Worm (Caenorhabditis elegans): ENCODE results near the gene str-243.

str-243 gene

ce11 chrV:1570679-1571078 lies 48.1 kb downstream of the str-243 start:
- TF ChIP-seq nhr-28 (tag; optimal IDR thresholded peaks at IDR 0.05) (no peak), sptf-1 (tag; optimal IDR thresholded peaks at IDR 0.05) (no peak), unc-62 (GFP tag; optimal IDR thresholded peaks at IDR 0.05) (peak; percentile 68), mep-1 (tag; optimal IDR thresholded peaks at IDR 0.05) (peak; percentile 56), cnd-1 (tag; optimal IDR thresholded peaks at IDR 0.05) (peak; percentile 54), tbx-8 (GFP tag; optimal IDR thresholded peaks at IDR 0.05) (no peak), nhr-2 (tag; optimal IDR thresholded peaks at IDR 0.05) (peak; percentile 38), hlh-1 (tag; optimal IDR thresholded peaks at IDR 0.05) (peak; percentile 49), nhr-12 (tag; optimal IDR thresholded peaks at IDR 0.05) (no peak), M03D4.4 (tag; optimal IDR thresholded peaks at IDR 0.05) (peak; percentile 24), ztf-11 (tag; optimal IDR thresholded peaks at IDR 0.05) (peak; percentile 11), elt-1 (tag; optimal IDR thresholded peaks at IDR 0.05; ENCODE audit: borderline replicate concordance, insufficient read depth) (peak; percentile 39), nhr-76 (tag; optimal IDR thresholded peaks at IDR 0.05) (no peak), ceh-39 (tag; optimal IDR thresholded peaks at IDR 0.05) (peak; percentile 68)

DNA sequence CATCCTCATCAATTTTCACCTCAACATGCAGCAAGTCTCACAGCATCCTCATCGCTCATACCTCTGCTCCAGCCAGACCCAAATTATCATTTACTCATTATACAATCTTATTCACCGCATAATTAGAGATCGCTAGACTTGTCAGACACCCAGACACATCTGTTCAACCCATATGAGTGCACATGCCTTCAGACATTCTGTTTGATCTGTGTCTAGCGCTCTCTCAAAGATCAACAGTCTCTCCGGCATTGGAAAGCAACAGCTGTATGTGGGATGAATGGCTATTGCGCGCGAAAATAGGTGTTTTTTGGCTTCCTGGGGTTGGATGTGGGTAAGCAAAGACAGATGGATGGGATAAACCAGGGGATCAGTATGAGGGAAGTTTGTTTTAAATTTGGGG lies 50.0 kb downstream of the str-243 start:
- TF ChIP-seq unc-62 (GFP tag; optimal IDR thresholded peaks at IDR 0.05) (peak; percentile 18), nhr-76 (tag; optimal IDR thresholded peaks at IDR 0.05) (no peak), nhr-28 (tag; optimal IDR thresholded peaks at IDR 0.05) (no peak), lin-13 (tag; optimal IDR thresholded peaks at IDR 0.05) (no peak), cnd-1 (tag; optimal IDR thresholded peaks at IDR 0.05) (peak; percentile 62), elt-3 (tag; optimal IDR thresholded peaks at IDR 0.05) (no peak), bed-3 (GFP tag; optimal IDR thresholded peaks at IDR 0.05) (no peak), flh-1 (GFP tag; optimal IDR thresholded peaks at IDR 0.05) (no peak), mls-2 (tag; optimal IDR thresholded peaks at IDR 0.05) (no peak), ceh-83 (GFP tag; optimal IDR thresholded peaks at IDR 0.05) (no peak), nhr-2 (tag; optimal IDR thresholded peaks at IDR 0.05) (peak; percentile 66), mab-5 (tag; optimal IDR thresholded peaks at IDR 0.05) (no peak), mep-1 (tag; optimal IDR thresholded peaks at IDR 0.05) (no peak), drap-1 (GFP tag; optimal IDR thresholded peaks at IDR 0.05) (no peak), blmp-1 (tag; optimal IDR thresholded peaks at IDR 0.05) (no peak), hlh-1 (tag; optimal IDR thresholded peaks at IDR 0.05) (peak; percentile 4), nhr-237 (tag; optimal IDR thresholded peaks at IDR 0.05) (no peak), lsy-2 (tag; optimal IDR thresholded peaks at IDR 0.05) (no peak), pha-4 (tag; optimal IDR thresholded peaks at IDR 0.05) (no peak), nhr-12 (tag; optimal IDR thresholded peaks at IDR 0.05) (no peak), sptf-1 (tag; optimal IDR thresholded peaks at IDR 0.05) (no peak), unc-120 (tag; optimal IDR thresholded peaks at IDR 0.05; ENCODE audit: poor library complexity, severe bottlenecking) (no peak), zip-8 (tag; optimal IDR thresholded peaks at IDR 0.05) (no peak), lin-32 (GFP tag; optimal IDR thresholded peaks at IDR 0.05) (peak; percentile 99), tbx-8 (GFP tag; optimal IDR thresholded peaks at IDR 0.05) (no peak)

All from whole organism, mixed stage, embryonic.